Worm (Caenorhabditis elegans) whole organism, L3 larva: Measurements from ENCODE around the gene Y75B7AR.1.

Source experiments
- R02D3.7 ChIP-seq: fragments of 150-350 bp; optimal IDR thresholded peaks from 2 replicates; lab custom pipeline; 2014; ENCODE audit warnings: missing biosample characterization, missing genetic modification characterization
- ZK546.5 ChIP-seq: sonication (generic microtip); optimal IDR thresholded peaks from 2 replicates; lab custom pipeline; 2017; ENCODE audit warnings: missing biosample characterization, missing genetic modification characterization
- aly-2 ChIP-seq: fragments of 150-350 bp; optimal IDR thresholded peaks from 2 replicates; lab custom pipeline; 2014; ENCODE audit warnings: missing biosample characterization, missing genetic modification characterization
- ama-1 ChIP-seq: fragments of 150-350 bp; optimal IDR thresholded peaks from 2 replicates; lab custom pipeline; 2018
- ceh-16 ChIP-seq: sonication (generic microtip); optimal IDR thresholded peaks from 2 replicates; lab custom pipeline; 2017; ENCODE audit warnings: missing biosample characterization, missing genetic modification characterization
- ceh-28 ChIP-seq: fragments of 150-350 bp; optimal IDR thresholded peaks from 2 replicates; lab custom pipeline; 2014; ENCODE audit warnings: missing biosample characterization, missing genetic modification reagents, missing genetic modification characterization
- ceh-82 ChIP-seq: fragments of 150-350 bp; optimal IDR thresholded peaks from 2 replicates; lab custom pipeline; 2014; ENCODE audit warnings: missing biosample characterization, missing genetic modification characterization
- daf-12 ChIP-seq: fragments of 150-350 bp; optimal IDR thresholded peaks from 2 replicates; lab custom pipeline; 2014; ENCODE audit warnings: missing biosample characterization, missing genetic modification reagents, missing genetic modification characterization
- egl-5 ChIP-seq: fragments of 150-350 bp; optimal IDR thresholded peaks from 2 replicates; lab custom pipeline; 2017; ENCODE audit warnings: missing biosample characterization, missing genetic modification reagents, missing genetic modification characterization, inconsistent platforms
- elt-1 ChIP-seq: fragments of 150-350 bp; optimal IDR thresholded peaks from 2 replicates; lab custom pipeline; 2014; ENCODE audit warnings: missing biosample characterization, missing genetic modification characterization
- elt-3 ChIP-seq, 3 experiments: fragments of 150-350 bp in 1 of 3; sonication (generic microtip) in 2 of 3; optimal IDR thresholded peaks; 2 replicates in 2 of 3; 4 replicates in 1 of 3; lab custom pipeline; 2014 to 2017; ENCODE audit warnings: missing biosample characterization in 3 of 3, missing genetic modification characterization in 3 of 3
- eor-1 ChIP-seq, 2 experiments: fragments of 150-350 bp; optimal IDR thresholded peaks; 2 replicates each; lab custom pipeline; 2014 to 2018; ENCODE audit warnings: missing biosample characterization in 2 of 2, missing genetic modification characterization in 2 of 2
- fkh-10 ChIP-seq: sonication (generic microtip); optimal IDR thresholded peaks from 2 replicates; lab custom pipeline; 2017; ENCODE audit warnings: missing biosample characterization, missing genetic modification reagents, missing genetic modification characterization
- fkh-2 ChIP-seq: fragments of 150-350 bp; optimal IDR thresholded peaks from 2 replicates; lab custom pipeline; 2014; ENCODE audit warnings: missing biosample characterization, missing genetic modification reagents, missing genetic modification characterization
- jun-1 ChIP-seq: fragments of 150-350 bp; optimal IDR thresholded peaks from 2 replicates; lab custom pipeline; 2014; ENCODE audit warnings: missing biosample characterization, missing genetic modification reagents, missing genetic modification characterization
- lin-15B ChIP-seq: fragments of 150-350 bp; optimal IDR thresholded peaks from 2 replicates; lab custom pipeline; 2014; ENCODE audit warnings: missing biosample characterization, missing genetic modification characterization
- lin-39 ChIP-seq: fragments of 150-350 bp; optimal IDR thresholded peaks from 2 replicates; lab custom pipeline; 2018; ENCODE audit warnings: missing biosample characterization, missing genetic modification reagents, missing genetic modification characterization
- lsy-12 ChIP-seq: sonication (generic microtip); optimal IDR thresholded peaks from 2 replicates; lab custom pipeline; 2016; ENCODE audit warnings: mild to moderate bottlenecking, missing genetic modification characterization, missing compliant biosample characterization
- mdl-1 ChIP-seq: fragments of 150-350 bp; optimal IDR thresholded peaks from 2 replicates; lab custom pipeline; 2014; ENCODE audit warnings: missing biosample characterization, missing genetic modification characterization
- mml-1 ChIP-seq: fragments of 150-350 bp; sonication (generic microtip); optimal IDR thresholded peaks from 3 replicates; lab custom pipeline; 2014; ENCODE audit warnings: missing biosample characterization, missing genetic modification characterization
- nfya-1 ChIP-seq: sonication (generic microtip); optimal IDR thresholded peaks from 2 replicates; lab custom pipeline; 2017; ENCODE audit warnings: missing genetic modification characterization, mild to moderate bottlenecking, missing compliant biosample characterization, antibody characterized with exemption, moderate library complexity; ENCODE audit not compliant: insufficient read depth
- nhr-11 ChIP-seq: fragments of 150-350 bp; optimal IDR thresholded peaks from 2 replicates; lab custom pipeline; 2014; ENCODE audit warnings: missing biosample characterization, missing genetic modification characterization
- nhr-23 ChIP-seq: fragments of 150-350 bp; optimal IDR thresholded peaks from 2 replicates; lab custom pipeline; 2014; ENCODE audit warnings: missing biosample characterization, missing genetic modification reagents, missing genetic modification characterization
- nhr-237 ChIP-seq: fragments of 150-350 bp; optimal IDR thresholded peaks from 2 replicates; lab custom pipeline; 2014; ENCODE audit warnings: missing biosample characterization, missing genetic modification characterization
- nhr-25 ChIP-seq: sonication (generic microtip); optimal IDR thresholded peaks from 2 replicates; lab custom pipeline; 2017; ENCODE audit warnings: missing biosample characterization, missing genetic modification characterization
- nhr-28 ChIP-seq: fragments of 150-350 bp; optimal IDR thresholded peaks from 2 replicates; lab custom pipeline; 2014; ENCODE audit warnings: missing biosample characterization, missing genetic modification characterization
- nhr-67 ChIP-seq: fragments of 150-350 bp; optimal IDR thresholded peaks from 2 replicates; lab custom pipeline; 2014; ENCODE audit warnings: missing biosample characterization, missing genetic modification characterization
- pha-4 ChIP-seq: fragments of 150-350 bp; optimal IDR thresholded peaks from 2 replicates; lab custom pipeline; 2014; ENCODE audit warnings: missing biosample characterization, missing genetic modification reagents, missing genetic modification characterization
- pqm-1 ChIP-seq: fragments of 150-350 bp; optimal IDR thresholded peaks from 2 replicates; lab custom pipeline; 2017; ENCODE audit warnings: missing biosample characterization, missing genetic modification characterization, inconsistent platforms
- sea-2 ChIP-seq: fragments of 150-350 bp; sonication (generic microtip); optimal IDR thresholded peaks from 4 replicates; lab custom pipeline; 2014; ENCODE audit warnings: missing biosample characterization, missing genetic modification reagents, missing genetic modification characterization
- skn-1 ChIP-seq: fragments of 150-350 bp; optimal IDR thresholded peaks from 2 replicates; lab custom pipeline; 2014; ENCODE audit warnings: missing biosample characterization, missing genetic modification characterization
- snpc-4 ChIP-seq: fragments of 150-350 bp; optimal IDR thresholded peaks from 2 replicates; lab custom pipeline; 2014; ENCODE audit warnings: missing biosample characterization, missing genetic modification characterization
- tbx-2 ChIP-seq: sonication (generic microtip); optimal IDR thresholded peaks from 2 replicates; lab custom pipeline; 2016; ENCODE audit warnings: mild to moderate bottlenecking, missing genetic modification characterization, missing compliant biosample characterization
- unc-39 ChIP-seq: sonication (generic microtip); optimal IDR thresholded peaks from 4 replicates; lab custom pipeline; 2017; ENCODE audit warnings: missing biosample characterization, missing genetic modification characterization
- zag-1 ChIP-seq: fragments of 150-350 bp; optimal IDR thresholded peaks from 2 replicates; lab custom pipeline; 2014; ENCODE audit warnings: missing biosample characterization, missing genetic modification characterization
- ztf-11 ChIP-seq: fragments of 150-350 bp; optimal IDR thresholded peaks from 2 replicates; lab custom pipeline; 2014; ENCODE audit warnings: missing biosample characterization, missing genetic modification characterization
- ztf-4 ChIP-seq: fragments of 150-350 bp; optimal IDR thresholded peaks from 2 replicates; lab custom pipeline; 2014; ENCODE audit warnings: missing biosample characterization, missing genetic modification characterization

The Y75B7AR.1 gene

ce11 chrV:1364346-1364745 lies 28.5 kb downstream of the Y75B7AR.1 start:
- TF ChIP-seq ama-1 (lab: Kevin White, UChicago) (no peak), lin-39 (peak; percentile 71), nfya-1 (peak; percentile 24), fkh-10 (GFP tag; lab: Kevin White, UChicago) (peak; percentile 50)

- no peak for TF ChIP-seq jun-1 (tag; lab: Kevin White, UChicago)
- TF ChIP-seq skn-1 (tag; lab: Kevin White, UChicago) = no peak
- no peak for TF ChIP-seq tbx-2 (tag; lab: Kevin White, UChicago)
- TF ChIP-seq sea-2 (GFP tag; lab: Kevin White, UChicago) = no peak
Observed at ce11 chrV:1362027-1362426, 30.8 kb downstream of the Y75B7AR.1 start.

- TF ChIP-seq lsy-12 (no peak), aly-2 (no peak), daf-12 (no peak)
Observed at ce11 chrV:1358051-1358450, 34.7 kb downstream of the Y75B7AR.1 start, which contains the start of gene Y75B7AL.2. TSS of gene Y75B7AL.2 (minus strand) at chrV:1358151.

ce11 chrV:1355297-1355696 lies 37.5 kb downstream of the Y75B7AR.1 start:
- TF ChIP-seq fkh-2 (tag; lab: Kevin White, UChicago) (no peak), lsy-12 (no peak), egl-5 (tag; lab: Kevin White, UChicago) (no peak), aly-2 (no peak), elt-1 (no peak), ztf-4 (tag; lab: Kevin White, UChicago) (no peak), skn-1 (tag; lab: Kevin White, UChicago) (no peak)

ce11 chrV:1352321-1352720 lies 40.5 kb downstream of the Y75B7AR.1 start:
- TF ChIP-seq egl-5 (tag; lab: Kevin White, UChicago) = no peak
- no peak for TF ChIP-seq nhr-237
- TF ChIP-seq fkh-2 (tag; lab: Kevin White, UChicago) = no peak
- TF ChIP-seq nhr-28 (tag; lab: Kevin White, UChicago) = no peak
- no peak for TF ChIP-seq zag-1
- no peak for TF ChIP-seq aly-2
- TF ChIP-seq mml-1 (tag; lab: Kevin White, UChicago) = no peak
- no peak for TF ChIP-seq pha-4 (tag; lab: Kevin White, UChicago)
- no peak for TF ChIP-seq unc-39
- no peak for TF ChIP-seq nhr-11 (tag; lab: Kevin White, UChicago)
- no peak for TF ChIP-seq elt-3 (tag; optimal IDR thresholded peaks at IDR 0.05; lab: Kevin White, UChicago)
- no peak for TF ChIP-seq lin-39
- no peak for TF ChIP-seq R02D3.7 (tag; lab: Kevin White, UChicago)
- no peak for TF ChIP-seq nhr-23 (tag; lab: Kevin White, UChicago)
- TF ChIP-seq ceh-16 (tag; lab: Kevin White, UChicago) = no peak
- no peak for TF ChIP-seq lin-15B (tag; lab: Kevin White, UChicago)
- no peak for TF ChIP-seq ceh-28 (tag; lab: Kevin White, UChicago)
- TF ChIP-seq mdl-1 = no peak
- no peak for TF ChIP-seq fkh-10 (GFP tag; lab: Kevin White, UChicago)

ce11 chrV:1351826-1352225 lies 41.0 kb downstream of the Y75B7AR.1 start, which contains the start of gene glb-33:
TSS of gene glb-33 (plus strand) at chrV:1352126.
- TF ChIP-seq pqm-1 (tag; lab: Kevin White, UChicago) = no peak
- no peak for TF ChIP-seq zag-1
- TF ChIP-seq nhr-67 (tag; lab: Kevin White, UChicago) = no peak
- TF ChIP-seq sea-2 (GFP tag; lab: Kevin White, UChicago) = no peak
- no peak for TF ChIP-seq daf-12
- no peak for TF ChIP-seq fkh-2 (tag; lab: Kevin White, UChicago)
- TF ChIP-seq ama-1 (lab: Kevin White, UChicago) = no peak
- no peak for TF ChIP-seq eor-1 (tag; optimal IDR thresholded peaks at IDR 0.05; lab: Kevin White, UChicago)
- no peak for TF ChIP-seq egl-5 (tag; lab: Kevin White, UChicago)
- TF ChIP-seq nhr-25 = no peak
- no peak for TF ChIP-seq lin-39
- no peak for TF ChIP-seq ceh-28 (tag; lab: Kevin White, UChicago)
- no peak for TF ChIP-seq nhr-11 (tag; lab: Kevin White, UChicago)
- TF ChIP-seq ceh-82 (tag; lab: Kevin White, UChicago) = no peak
- no peak for TF ChIP-seq lsy-12
- no peak for TF ChIP-seq unc-39
- TF ChIP-seq nhr-23 (tag; lab: Kevin White, UChicago) = no peak
- no peak for TF ChIP-seq snpc-4
- no peak for TF ChIP-seq ztf-11 (tag; lab: Kevin White, UChicago)
- no peak for TF ChIP-seq ZK546.5 (tag; lab: Kevin White, UChicago)
